Fruit fly (Drosophila melanogaster) whole organism, embryonic: ENCODE data around the gene CSN6.

Experiments used
- CG12104 ChIP-seq: fragments of 200-800 bp; sonication (Bioruptor generic); optimal IDR thresholded peaks from 3 replicates; lab custom pipeline; 2016; ENCODE audit warnings: missing biosample characterization, missing genetic modification characterization
- CG5245 ChIP-seq: fragments of 200-800 bp; sonication (Bioruptor generic); optimal IDR thresholded peaks from 3 replicates; lab custom pipeline; 2016; ENCODE audit warnings: missing biosample characterization, missing genetic modification characterization
- Fer2 ChIP-seq: fragments of 200-800 bp; sonication (Bioruptor generic); optimal IDR thresholded peaks from 2 replicates; lab custom pipeline; 2018; ENCODE audit warnings: missing biosample characterization, mild to moderate bottlenecking, missing genetic modification characterization, moderate library complexity
- Hr51 ChIP-seq, 2 experiments: fragments of 200-800 bp; sonication (Bioruptor generic); optimal IDR thresholded peaks; 2 replicates in 1 of 2; 3 replicates in 1 of 2; lab custom pipeline; 2016 to 2018; ENCODE audit warnings: missing biosample characterization in 2 of 2, missing genetic modification characterization in 2 of 2, mild to moderate bottlenecking in 1 of 2, moderate library complexity in 1 of 2
- Sox100B ChIP-seq: fragments of 200-800 bp; sonication (Bioruptor generic); optimal IDR thresholded peaks from 3 replicates; lab custom pipeline; 2018; ENCODE audit warnings: missing biosample characterization, mild to moderate bottlenecking, missing genetic modification characterization
- lbe ChIP-seq: fragments of 200-800 bp; sonication (Bioruptor generic); optimal IDR thresholded peaks from 2 replicates; lab custom pipeline; 2016; ENCODE audit warnings: missing biosample characterization, mild to moderate bottlenecking, missing genetic modification characterization
- pb ChIP-seq: fragments of 200-800 bp; sonication (Bioruptor generic); optimal IDR thresholded peaks from 3 replicates; lab custom pipeline; 2016; ENCODE audit warnings: missing biosample characterization, missing genetic modification characterization
- tap ChIP-seq: fragments of 200-800 bp; optimal IDR thresholded peaks from 3 replicates; lab custom pipeline; 2019; ENCODE audit warnings: missing biosample characterization, mild to moderate bottlenecking, missing genetic modification characterization, moderate library complexity

- TF ChIP-seq lbe (GFP tag; lab: Kevin White, UChicago) (no peak), CG12104 (GFP tag; lab: Kevin White, UChicago) (no peak), Fer2 (tag; lab: Kevin White, UChicago) (no peak), pb (GFP tag; lab: Kevin White, UChicago) (no peak), Sox100B (GFP tag; lab: Kevin White, UChicago) (no peak), tap (tag; lab: Kevin White, UChicago) (no peak), CG5245 (no peak), Hr51 (GFP tag; optimal IDR thresholded peaks at IDR 0.05; lab: Kevin White, UChicago) (no peak)
These were observed 4.0 kb downstream of the CSN6 start, which contains the start of the genes CG33107 and CG6937 for dm6 chr3R:22584582-22584981.
